Worm (Caenorhabditis elegans) whole organism, L1 larva: Measurements from ENCODE around the gene Y15E3A.3.

ENCODE experiments used
- C04F5.9 ChIP-seq: sonication (generic microtip); optimal IDR thresholded peaks from 2 replicates; lab custom pipeline; 2016; ENCODE audit warnings: missing genetic modification characterization, missing compliant biosample characterization
- C34B4.2 ChIP-seq: sonication (generic microtip); optimal IDR thresholded peaks from 2 replicates; lab custom pipeline; 2017; ENCODE audit warnings: mild to moderate bottlenecking, missing genetic modification characterization, missing compliant biosample characterization
- F16B12.6 ChIP-seq: fragments of 150-350 bp; optimal IDR thresholded peaks from 2 replicates; lab custom pipeline; 2014; ENCODE audit warnings: missing biosample characterization, missing genetic modification characterization
- Y116A8C.19 ChIP-seq: sonication (generic microtip); optimal IDR thresholded peaks from 2 replicates; lab custom pipeline; 2016; ENCODE audit warnings: missing compliant biosample characterization, missing genetic modification characterization, borderline replicate concordance
- alr-1 ChIP-seq: fragments of 200-800 bp; sonication (Bioruptor generic); optimal IDR thresholded peaks from 2 replicates; lab custom pipeline; 2018; ENCODE audit warnings: borderline replicate concordance, mild to moderate bottlenecking, missing genetic modification characterization, missing compliant biosample characterization
- aly-2 ChIP-seq: fragments of 150-350 bp; optimal IDR thresholded peaks from 2 replicates; lab custom pipeline; 2014; ENCODE audit warnings: missing biosample characterization, missing genetic modification characterization
- ama-1 ChIP-seq: fragments of 150-350 bp; optimal IDR thresholded peaks from 2 replicates; lab custom pipeline; 2014
- ceh-63 ChIP-seq: fragments of 200-800 bp; sonication (Bioruptor generic); optimal IDR thresholded peaks from 2 replicates; lab custom pipeline; 2018; ENCODE audit warnings: mild to moderate bottlenecking, missing genetic modification characterization, missing compliant biosample characterization
- ceh-8 ChIP-seq: fragments of 200-800 bp; sonication (Bioruptor generic); optimal IDR thresholded peaks from 2 replicates; lab custom pipeline; 2018; ENCODE audit warnings: mild to moderate bottlenecking, missing genetic modification characterization, moderate library complexity, missing compliant biosample characterization
- dpl-1 ChIP-seq, 3 experiments: fragments of 150-350 bp in 2 of 3; sonication (generic microtip) in 1 of 3; optimal IDR thresholded peaks; 2 replicates each; lab custom pipeline; 2014 to 2017; ENCODE audit warnings: missing biosample characterization in 3 of 3, missing genetic modification characterization in 3 of 3, missing genetic modification reagents in 3 of 3
- dsc-1 ChIP-seq: sonication (generic microtip); optimal IDR thresholded peaks from 2 replicates; lab custom pipeline; 2016; ENCODE audit warnings: mild to moderate bottlenecking, missing genetic modification characterization, missing compliant biosample characterization
- efl-3 ChIP-seq: fragments of 200-800 bp; sonication (Bioruptor generic); optimal IDR thresholded peaks from 2 replicates; lab custom pipeline; 2018; ENCODE audit warnings: mild to moderate bottlenecking, missing genetic modification characterization, missing compliant biosample characterization
- egl-27 ChIP-seq, 2 experiments: fragments of 150-350 bp in 1 of 2; sonication (generic microtip); optimal IDR thresholded peaks; 3 replicates each; lab custom pipeline; 2017 to 2018; ENCODE audit warnings: missing biosample characterization in 2 of 2, missing genetic modification characterization in 2 of 2, missing genetic modification reagents in 2 of 2
- elt-2 ChIP-seq: sonication (generic microtip); optimal IDR thresholded peaks from 2 replicates; lab custom pipeline; 2016; ENCODE audit warnings: missing genetic modification characterization, mild to moderate bottlenecking, inconsistent platforms, missing compliant biosample characterization, missing genetic modification reagents
- elt-3 ChIP-seq, 6 experiments: fragments of 150-350 bp in 1 of 6; sonication (generic microtip); optimal IDR thresholded peaks; 2 replicates each; lab custom pipeline; 2017 to 2018; ENCODE audit warnings: missing biosample characterization in 6 of 6, missing genetic modification characterization in 6 of 6, inconsistent platforms in 1 of 6
- ets-5 ChIP-seq: fragments of 200-800 bp; sonication (Bioruptor generic); IDR thresholded peaks from 2 replicates; pipeline ENCODE4 v1.3.6; 2022; ENCODE audit warnings: missing genetic modification characterization, missing compliant biosample characterization
- fkh-10 ChIP-seq: sonication (generic microtip); optimal IDR thresholded peaks from 2 replicates; lab custom pipeline; 2017; ENCODE audit warnings: missing biosample characterization, missing genetic modification reagents, missing genetic modification characterization
- fkh-4 ChIP-seq: sonication (generic microtip); optimal IDR thresholded peaks from 2 replicates; lab custom pipeline; 2016; ENCODE audit warnings: missing compliant biosample characterization, missing genetic modification characterization, borderline replicate concordance
- fkh-8 ChIP-seq: sonication (generic microtip); optimal IDR thresholded peaks from 2 replicates; lab custom pipeline; 2016; ENCODE audit warnings: mild to moderate bottlenecking, missing genetic modification characterization, missing compliant biosample characterization
- hlh-17 ChIP-seq: fragments of 200-800 bp; sonication (Bioruptor generic); optimal IDR thresholded peaks from 2 replicates; lab custom pipeline; 2018; ENCODE audit warnings: missing genetic modification characterization, mild to moderate bottlenecking, missing compliant biosample characterization, moderate library complexity, borderline replicate concordance
- hlh-4 ChIP-seq: sonication (generic microtip); optimal IDR thresholded peaks from 2 replicates; lab custom pipeline; 2016; ENCODE audit warnings: mild to moderate bottlenecking, missing genetic modification characterization, missing compliant biosample characterization
- hpl-2 ChIP-seq: fragments of 150-350 bp; optimal IDR thresholded peaks from 2 replicates; lab custom pipeline; 2014; ENCODE audit warnings: missing biosample characterization, missing genetic modification reagents, missing genetic modification characterization
- irx-1 ChIP-seq: sonication (generic microtip); optimal IDR thresholded peaks from 2 replicates; lab custom pipeline; 2016; ENCODE audit warnings: missing genetic modification characterization, missing compliant biosample characterization
- jun-1 ChIP-seq: fragments of 150-350 bp; optimal IDR thresholded peaks from 2 replicates; lab custom pipeline; 2014; ENCODE audit warnings: missing biosample characterization, missing genetic modification reagents, missing genetic modification characterization
- lin-15B ChIP-seq: fragments of 150-350 bp; sonication (generic microtip); optimal IDR thresholded peaks from 3 replicates; lab custom pipeline; 2014; ENCODE audit warnings: missing biosample characterization, missing genetic modification characterization
- lin-35 ChIP-seq, 2 experiments: fragments of 150-350 bp; optimal IDR thresholded peaks; 2 replicates each; lab custom pipeline; 2014; ENCODE audit warnings: missing biosample characterization in 2 of 2, missing genetic modification characterization in 2 of 2, missing genetic modification reagents in 2 of 2
- lin-39 ChIP-seq: fragments of 150-350 bp; optimal IDR thresholded peaks from 2 replicates; lab custom pipeline; 2014; ENCODE audit warnings: missing biosample characterization, missing genetic modification reagents, missing genetic modification characterization
- lsy-2 ChIP-seq, 2 experiments: fragments of 150-350 bp; optimal IDR thresholded peaks; 2 replicates each; lab custom pipeline; 2014; ENCODE audit warnings: missing biosample characterization in 2 of 2, missing genetic modification characterization in 2 of 2
- mab-9 ChIP-seq: fragments of 200-800 bp; sonication (Bioruptor generic); IDR thresholded peaks from 2 replicates; pipeline ENCODE4 v1.3.6; 2022; ENCODE audit warnings: missing genetic modification reagents, missing genetic modification characterization, missing compliant biosample characterization
- mdl-1 ChIP-seq, 2 experiments: fragments of 150-350 bp; optimal IDR thresholded peaks; 2 replicates each; lab custom pipeline; 2014 to 2017; ENCODE audit warnings: missing biosample characterization in 2 of 2, missing genetic modification characterization in 2 of 2, inconsistent platforms in 1 of 2
- mep-1 ChIP-seq: fragments of 150-350 bp; optimal IDR thresholded peaks from 2 replicates; lab custom pipeline; 2014; ENCODE audit warnings: missing biosample characterization, missing genetic modification characterization
- nhr-11 ChIP-seq: fragments of 150-350 bp; optimal IDR thresholded peaks from 2 replicates; lab custom pipeline; 2014; ENCODE audit warnings: missing biosample characterization, missing genetic modification characterization
- nhr-12 ChIP-seq: sonication (generic microtip); optimal IDR thresholded peaks from 2 replicates; lab custom pipeline; 2017; ENCODE audit warnings: missing biosample characterization, missing genetic modification characterization
- nhr-19 ChIP-seq: fragments of 200-800 bp; sonication (Bioruptor generic); conservative IDR thresholded peaks from 2 replicates; pipeline ENCODE4 v1.3.6; 2022; ENCODE audit warnings: missing genetic modification characterization, missing compliant biosample characterization
- nhr-237 ChIP-seq: fragments of 150-350 bp; optimal IDR thresholded peaks from 2 replicates; lab custom pipeline; 2014; ENCODE audit warnings: missing biosample characterization, missing genetic modification characterization
- nhr-71 ChIP-seq: sonication (generic microtip); optimal IDR thresholded peaks from 2 replicates; lab custom pipeline; 2016; ENCODE audit warnings: mild to moderate bottlenecking, missing genetic modification characterization, moderate library complexity, missing compliant biosample characterization
- nhr-76 ChIP-seq: sonication (generic microtip); optimal IDR thresholded peaks from 2 replicates; lab custom pipeline; 2017; ENCODE audit warnings: missing biosample characterization, missing genetic modification characterization
- nhr-77 ChIP-seq: fragments of 150-350 bp; optimal IDR thresholded peaks from 2 replicates; lab custom pipeline; 2014; ENCODE audit warnings: missing biosample characterization, missing genetic modification characterization
- nhr-85 ChIP-seq: sonication (generic microtip); peaks from one replicate; lab custom pipeline; 2016; ENCODE audit warnings: missing genetic modification characterization, inconsistent platforms, missing compliant biosample characterization
- nhr-90 ChIP-seq: sonication (generic microtip); optimal IDR thresholded peaks from 2 replicates; lab custom pipeline; 2016; ENCODE audit warnings: mild to moderate bottlenecking, missing genetic modification characterization, missing compliant biosample characterization; ENCODE audit not compliant: poor library complexity
- rnt-1 ChIP-seq: sonication (generic microtip); optimal IDR thresholded peaks from 2 replicates; lab custom pipeline; 2016; ENCODE audit warnings: mild to moderate bottlenecking, missing genetic modification characterization, moderate library complexity, missing compliant biosample characterization
- skn-1 ChIP-seq: fragments of 150-350 bp; optimal IDR thresholded peaks from 2 replicates; lab custom pipeline; 2014; ENCODE audit warnings: missing biosample characterization, missing genetic modification characterization
- sup-37 ChIP-seq: fragments of 200-800 bp; sonication (Bioruptor generic); optimal IDR thresholded peaks from 2 replicates; lab custom pipeline; 2018; ENCODE audit warnings: mild to moderate bottlenecking, missing genetic modification characterization, missing compliant biosample characterization
- unc-130 ChIP-seq: fragments of 150-350 bp; optimal IDR thresholded peaks from 2 replicates; lab custom pipeline; 2017; ENCODE audit warnings: missing biosample characterization, missing genetic modification characterization, inconsistent platforms
- unc-30 ChIP-seq: sonication (generic microtip); optimal IDR thresholded peaks from 2 replicates; lab custom pipeline; 2017; ENCODE audit warnings: missing biosample characterization, missing genetic modification characterization
- unc-86 ChIP-seq: sonication (generic microtip); optimal IDR thresholded peaks from 2 replicates; lab custom pipeline; 2016; ENCODE audit warnings: missing genetic modification characterization, missing compliant biosample characterization
- xbp-1 ChIP-seq: sonication (generic microtip); optimal IDR thresholded peaks from 2 replicates; lab custom pipeline; 2016; ENCODE audit warnings: missing genetic modification characterization, missing compliant biosample characterization
- zag-1 ChIP-seq: fragments of 150-350 bp; optimal IDR thresholded peaks from 2 replicates; lab custom pipeline; 2014; ENCODE audit warnings: missing biosample characterization, missing genetic modification characterization
- zip-4 ChIP-seq: fragments of 200-800 bp; sonication (Bioruptor generic); optimal IDR thresholded peaks from 2 replicates; lab custom pipeline; 2018; ENCODE audit warnings: mild to moderate bottlenecking, missing genetic modification characterization, moderate library complexity, missing compliant biosample characterization
- ztf-11 ChIP-seq, 2 experiments: sonication (generic microtip); optimal IDR thresholded peaks; 2 replicates each; lab custom pipeline; 2016 to 2017; ENCODE audit warnings: missing genetic modification characterization in 2 of 2, missing biosample characterization in 1 of 2, missing compliant biosample characterization in 1 of 2

The Y15E3A.3 gene

ce11 chrX:15354938-15355337 is 29.3 kb upstream of the Y15E3A.3 start, which contains the start of gene nfki-1:
TSS of gene nfki-1 (plus strand) at chrX:15355238.
- TF ChIP-seq Y116A8C.19 (tag; lab: Kevin White, UChicago) (no peak), mdl-1 (tag; optimal IDR thresholded peaks at IDR 0.05; lab: Kevin White, UChicago) (no peak), elt-3 (tag; optimal IDR thresholded peaks at IDR 0.05; lab: Kevin White, UChicago) (no peak), F16B12.6 (no peak), rnt-1 (no peak), fkh-10 (GFP tag; lab: Kevin White, UChicago) (no peak)

- TF ChIP-seq lin-39 (tag; lab: Kevin White, UChicago) = no peak
- peak; percentile 89 for TF ChIP-seq zag-1
- no peak for TF ChIP-seq unc-30 (tag; lab: Kevin White, UChicago)
- TF ChIP-seq unc-130 (tag; lab: Kevin White, UChicago) = peak; percentile 81
- peak; percentile 21 to 87 for TF ChIP-seq egl-27 (tag; optimal IDR thresholded peaks at IDR 0.05; lab: Kevin White, UChicago)
- peak; percentile 79 for TF ChIP-seq mep-1 (tag; lab: Kevin White, UChicago)
- no peak for TF ChIP-seq ztf-11 (tag; optimal IDR thresholded peaks at IDR 0.05; lab: Kevin White, UChicago)
- TF ChIP-seq lin-15B (tag; lab: Kevin White, UChicago) = peak; percentile 40
- TF ChIP-seq alr-1 = no peak
- TF ChIP-seq nhr-19 = peak; percentile 79
- peak; percentile 98 for TF ChIP-seq fkh-8 (tag; lab: Kevin White, UChicago)
- TF ChIP-seq unc-86 (tag; lab: Kevin White, UChicago) = peak; percentile 92
- TF ChIP-seq nhr-76 = no peak
- TF ChIP-seq C34B4.2 (tag; lab: Kevin White, UChicago) = no peak
- TF ChIP-seq fkh-4 (tag; lab: Kevin White, UChicago) = peak; percentile 49
- no peak for TF ChIP-seq nhr-12 (tag; lab: Kevin White, UChicago)
- peak; percentile 66 for TF ChIP-seq nhr-90 (tag; lab: Kevin White, UChicago)
- TF ChIP-seq skn-1 = peak; percentile 86
- TF ChIP-seq nhr-77 = peak; percentile 88
- peak in 2 of 6 experiments; percentile 35 to 64 for TF ChIP-seq elt-3 (tag; optimal IDR thresholded peaks at IDR 0.05; lab: Kevin White, UChicago)
- TF ChIP-seq xbp-1 (tag; lab: Kevin White, UChicago) = peak; percentile 76
- peak; percentile 14 for TF ChIP-seq hpl-2
- TF ChIP-seq lin-35 (GFP tag; optimal IDR thresholded peaks at IDR 0.05; lab: Kevin White, UChicago) = peak; percentile 58 to 68
- no peak for TF ChIP-seq efl-3
- no peak for TF ChIP-seq hlh-4 (tag; lab: Kevin White, UChicago)
- TF ChIP-seq dsc-1 (tag; lab: Kevin White, UChicago) = peak; percentile 53
- no peak for TF ChIP-seq sup-37 (GFP tag; lab: Kevin White, UChicago)
- no peak for TF ChIP-seq hlh-17 (GFP tag; lab: Kevin White, UChicago)
- TF ChIP-seq ama-1 (lab: Kevin White, UChicago) = no peak
- peak; percentile 78 for TF ChIP-seq ceh-8 (GFP tag; lab: Kevin White, UChicago)
- TF ChIP-seq zip-4 (GFP tag; lab: Kevin White, UChicago) = peak; percentile 44
- TF ChIP-seq lsy-2 (tag; optimal IDR thresholded peaks at IDR 0.05; lab: Kevin White, UChicago) = peak; percentile 76 to 89
- no peak for TF ChIP-seq ets-5
- peak; percentile 11 to 44 (median 28) for TF ChIP-seq dpl-1 (GFP tag; optimal IDR thresholded peaks at IDR 0.05; lab: Kevin White, UChicago)
- TF ChIP-seq nhr-85 = peak; percentile 86
- peak; percentile 96 for TF ChIP-seq nhr-71 (tag; lab: Kevin White, UChicago)
- peak; percentile 74 for TF ChIP-seq irx-1 (tag; lab: Kevin White, UChicago)
- no peak for TF ChIP-seq elt-2 (tag; lab: Kevin White, UChicago)
- peak; percentile 45 for TF ChIP-seq aly-2 (tag; lab: Kevin White, UChicago)
- TF ChIP-seq jun-1 = peak; percentile 91
- peak; percentile 36 for TF ChIP-seq C04F5.9
- TF ChIP-seq nhr-11 (tag; lab: Kevin White, UChicago) = peak; percentile 41
- TF ChIP-seq nhr-237 (tag; lab: Kevin White, UChicago) = peak; percentile 75
- TF ChIP-seq ceh-63 (GFP tag; lab: Kevin White, UChicago) = no peak
- TF ChIP-seq mab-9 (GFP tag; lab: Robert Waterston, UW) = no peak; the same call in 1 of the 2 replicates
Measured at ce11 chrX:15353874-15354480, 28.4 kb upstream of the Y15E3A.3 start.
